Worm (Caenorhabditis elegans): ENCODE measurements around the gene pkc-3.

The pkc-3 gene

DNA sequence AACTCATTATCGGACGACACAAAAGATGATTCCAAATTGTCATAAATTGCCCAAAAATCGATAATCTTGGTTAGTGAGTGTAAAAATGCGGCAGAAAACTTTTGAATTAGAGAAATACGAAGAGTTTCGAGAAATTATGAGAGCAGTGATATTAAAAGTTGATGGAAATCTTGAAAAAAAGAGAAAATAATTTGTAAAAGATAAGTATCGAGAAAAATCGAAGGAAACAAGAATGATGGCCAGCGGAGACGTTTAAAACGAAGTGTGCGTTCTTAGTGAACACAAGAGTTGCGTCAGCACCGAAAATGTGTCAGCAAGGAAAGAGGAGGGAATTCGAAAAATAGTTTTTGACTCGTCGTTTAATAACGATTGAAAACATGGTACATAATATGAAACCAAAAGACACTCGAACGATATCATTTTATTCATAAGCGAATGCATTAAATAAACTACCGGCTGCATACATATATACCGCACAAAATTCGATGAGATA lies 10.1 kb downstream of the pkc-3 start, which contains the start of gene ndx-6 (continued):
- peak; percentile 75 for TF ChIP-seq lin-15B (tag; optimal IDR thresholded peaks at IDR 0.05)
- TF ChIP-seq unc-39 (tag; optimal IDR thresholded peaks at IDR 0.05): no peak
- peak; percentile 66 for TF ChIP-seq tbx-2 (tag; optimal IDR thresholded peaks at IDR 0.05)
- no peak for TF ChIP-seq eor-1 (tag; optimal IDR thresholded peaks at IDR 0.05)
- peak; percentile 64 for TF ChIP-seq egl-5 (tag; optimal IDR thresholded peaks at IDR 0.05)
- TF ChIP-seq mdl-1 (tag; optimal IDR thresholded peaks at IDR 0.05): no peak
- peak; percentile 11 for TF ChIP-seq ceh-82 (tag; optimal IDR thresholded peaks at IDR 0.05)
- TF ChIP-seq nhr-43 (tag; optimal IDR thresholded peaks at IDR 0.05; ENCODE audit: poor library complexity, severe bottlenecking): peak; percentile 86
- TF ChIP-seq fos-1 (tag; optimal IDR thresholded peaks at IDR 0.05): no peak
- TF ChIP-seq nhr-25 (tag; optimal IDR thresholded peaks at IDR 0.05): peak; percentile 92
- no peak for TF ChIP-seq zag-1 (tag; optimal IDR thresholded peaks at IDR 0.05)
- no peak for TF ChIP-seq nhr-67 (tag; optimal IDR thresholded peaks at IDR 0.05)
- peak; percentile 71 for TF ChIP-seq jun-1 (tag; optimal IDR thresholded peaks at IDR 0.05)
- peak; percentile 82 for TF ChIP-seq nfya-1 (tag; optimal IDR thresholded peaks at IDR 0.05; ENCODE audit: insufficient read depth)
- peak; percentile 79 for TF ChIP-seq elt-2 (tag; optimal IDR thresholded peaks at IDR 0.05)
- no peak for TF ChIP-seq elt-3 (tag; optimal IDR thresholded peaks at IDR 0.05)
- no peak for TF ChIP-seq mml-1 (tag; optimal IDR thresholded peaks at IDR 0.05)
- TF ChIP-seq nhr-11 (tag; optimal IDR thresholded peaks at IDR 0.05): no peak
- no peak for TF ChIP-seq nhr-77 (tag; optimal IDR thresholded peaks at IDR 0.05)
- no peak for TF ChIP-seq nhr-12 (tag; optimal IDR thresholded peaks at IDR 0.05)

ce11 chrII:5391447-5391846 lies 11.6 kb downstream of the pkc-3 start:
- TF ChIP-seq R02D3.7 (tag; optimal IDR thresholded peaks at IDR 0.05) (no peak), skn-1 (tag; optimal IDR thresholded peaks at IDR 0.05) (no peak), daf-12 (tag; optimal IDR thresholded peaks at IDR 0.05) (no peak), tbx-2 (tag; optimal IDR thresholded peaks at IDR 0.05) (no peak), ceh-82 (tag; optimal IDR thresholded peaks at IDR 0.05) (no peak), eor-1 (tag; optimal IDR thresholded peaks at IDR 0.05) (no peak), ceh-16 (tag; optimal IDR thresholded peaks at IDR 0.05) (no peak), ceh-9 (tag; optimal IDR thresholded peaks at IDR 0.05) (no peak), mdl-1 (tag; optimal IDR thresholded peaks at IDR 0.05) (no peak), nhr-237 (tag; optimal IDR thresholded peaks at IDR 0.05) (no peak), pqm-1 (tag; optimal IDR thresholded peaks at IDR 0.05) (no peak), mml-1 (tag; optimal IDR thresholded peaks at IDR 0.05) (no peak)

DNA sequence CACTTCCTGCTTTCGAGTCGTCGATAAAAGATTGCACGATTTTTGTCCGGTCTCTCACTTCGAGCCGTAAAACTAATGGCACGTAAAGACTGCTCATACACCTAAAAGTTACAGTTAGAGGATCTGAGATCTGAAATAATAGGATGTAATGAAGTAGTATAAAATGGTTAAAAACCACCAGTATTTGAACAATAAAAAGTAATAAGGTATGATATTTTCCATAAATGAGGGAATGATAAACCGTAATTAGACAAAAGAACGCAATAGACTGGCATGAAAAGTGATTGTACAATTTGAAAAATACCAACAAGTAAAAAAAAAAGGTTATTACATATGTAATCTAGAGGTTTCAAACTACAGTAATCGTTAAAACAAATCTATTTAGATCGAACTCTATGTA lies 13.3 kb downstream of the pkc-3 start, which contains the start of gene brap-2:
Gene brap-2, minus strand, starts transcription at position 101 of the 400 bp plus-strand sequence.
- TF ChIP-seq lin-39 (tag; optimal IDR thresholded peaks at IDR 0.05) (no peak), tbx-2 (tag; optimal IDR thresholded peaks at IDR 0.05) (no peak), ceh-28 (tag; optimal IDR thresholded peaks at IDR 0.05) (no peak), hmg-11 (tag; optimal IDR thresholded peaks at IDR 0.05) (no peak), elt-2 (tag; optimal IDR thresholded peaks at IDR 0.05) (no peak), R02D3.7 (tag; optimal IDR thresholded peaks at IDR 0.05) (no peak), unc-62 (GFP tag; optimal IDR thresholded peaks at IDR 0.05) (no peak), ceh-16 (tag; optimal IDR thresholded peaks at IDR 0.05) (no peak), nhr-23 (tag; optimal IDR thresholded peaks at IDR 0.05) (no peak), aly-2 (tag; optimal IDR thresholded peaks at IDR 0.05) (no peak), ztf-11 (tag; optimal IDR thresholded peaks at IDR 0.05) (no peak), ztf-4 (tag; optimal IDR thresholded peaks at IDR 0.05) (no peak), nhr-76 (tag; optimal IDR thresholded peaks at IDR 0.05) (no peak), mml-1 (tag; optimal IDR thresholded peaks at IDR 0.05) (no peak), nhr-43 (tag; optimal IDR thresholded peaks at IDR 0.05; ENCODE audit: poor library complexity, severe bottlenecking) (no peak), nhr-77 (tag; optimal IDR thresholded peaks at IDR 0.05) (no peak)

DNA sequence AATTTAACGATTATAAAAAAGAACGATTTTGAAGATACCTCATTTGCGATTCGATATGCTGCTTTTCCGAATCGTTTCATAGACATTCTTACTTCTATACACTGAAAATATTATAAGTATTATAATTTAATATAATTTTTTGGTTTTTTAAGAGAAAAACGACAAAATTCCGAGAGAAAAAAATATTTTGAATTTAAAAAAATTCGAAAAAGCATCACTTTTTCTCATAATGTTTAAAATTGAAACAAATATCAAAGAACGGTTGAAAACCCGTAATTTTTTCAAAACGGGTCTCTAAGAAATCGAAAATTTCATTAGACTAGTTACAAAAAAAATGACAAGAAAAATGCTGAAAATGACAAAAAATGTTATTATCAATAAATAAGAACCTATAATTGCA lies 15.8 kb downstream of the pkc-3 start, which contains the start of gene pink-1:
Gene pink-1, minus strand, starts transcription at position 101 of the 400 bp plus-strand sequence.
- no peak for TF ChIP-seq elt-3 (tag; optimal IDR thresholded peaks at IDR 0.05)
- TF ChIP-seq eor-1 (tag; optimal IDR thresholded peaks at IDR 0.05): no peak
- no peak for TF ChIP-seq ceh-82 (tag; optimal IDR thresholded peaks at IDR 0.05)
- no peak for TF ChIP-seq mdl-1 (tag; optimal IDR thresholded peaks at IDR 0.05)
- TF ChIP-seq nhr-11 (tag; optimal IDR thresholded peaks at IDR 0.05): no peak
